Fruit fly (Drosophila melanogaster) whole organism, embryonic: Measurements from ENCODE around the gene CG11597.

ENCODE experiments used
- Atf3 ChIP-seq: fragments of 200-800 bp; sonication (Bioruptor generic); optimal IDR thresholded peaks from 3 replicates; lab custom pipeline; 2016; ENCODE audit warnings: missing biosample characterization, missing genetic modification characterization
- Atf6 ChIP-seq: fragments of 200-800 bp; sonication (Bioruptor generic); IDR thresholded peaks from 2 replicates; pipeline ENCODE4 v1.3.6; 2022; ENCODE audit warnings: missing biosample characterization, missing genetic modification characterization
- Bteb2 ChIP-seq: fragments of 200-800 bp; sonication (Bioruptor generic); optimal IDR thresholded peaks from 2 replicates; lab custom pipeline; 2016; ENCODE audit warnings: missing biosample characterization, missing genetic modification characterization
- CG10979 ChIP-seq: fragments of 200-800 bp; sonication (Bioruptor generic); optimal IDR thresholded peaks from 2 replicates; lab custom pipeline; 2018; ENCODE audit warnings: missing biosample characterization, mild to moderate bottlenecking, missing genetic modification characterization, moderate library complexity
- CG11695 ChIP-seq: fragments of 200-800 bp; sonication (Bioruptor generic); IDR thresholded peaks from 3 replicates; pipeline ENCODE4 v1.3.6; 2022; ENCODE audit warnings: missing biosample characterization, missing genetic modification characterization
- CG11723 ChIP-seq: fragments of 200-800 bp; sonication (Bioruptor generic); optimal IDR thresholded peaks from 2 replicates; lab custom pipeline; 2017; ENCODE audit warnings: missing biosample characterization, mild to moderate bottlenecking, missing genetic modification characterization
- CG13123 ChIP-seq: fragments of 200-800 bp; sonication (Bioruptor generic); optimal IDR thresholded peaks from 2 replicates; lab custom pipeline; 2016; ENCODE audit warnings: missing biosample characterization, missing genetic modification characterization
- CG1602 ChIP-seq: fragments of 200-800 bp; sonication (Bioruptor generic); optimal IDR thresholded peaks from 3 replicates; lab custom pipeline; 2016; ENCODE audit warnings: missing biosample characterization, missing genetic modification characterization
- CG17186 ChIP-seq: fragments of 200-800 bp; sonication (Bioruptor generic); optimal IDR thresholded peaks from 3 replicates; lab custom pipeline; 2017; ENCODE audit warnings: missing biosample characterization, missing genetic modification reagents, missing genetic modification characterization
- CG17612 ChIP-seq: fragments of 200-800 bp; sonication (Bioruptor generic); IDR thresholded peaks from 2 replicates; pipeline ENCODE4 v1.3.6; 2022; ENCODE audit warnings: missing biosample characterization, missing genetic modification characterization
- CG17912 ChIP-seq: fragments of 200-800 bp; sonication (Bioruptor generic); optimal IDR thresholded peaks from 2 replicates; lab custom pipeline; 2018; ENCODE audit warnings: missing biosample characterization, mild to moderate bottlenecking, missing genetic modification characterization
- CG31388 ChIP-seq: fragments of 200-800 bp; sonication (Bioruptor generic); optimal IDR thresholded peaks from 2 replicates; lab custom pipeline; 2016; ENCODE audit warnings: missing biosample characterization, missing genetic modification characterization
- CG32767 ChIP-seq: fragments of 200-800 bp; sonication (Bioruptor generic); IDR thresholded peaks from 2 replicates; pipeline ENCODE4 v1.3.6; 2022; ENCODE audit warnings: missing biosample characterization, missing genetic modification characterization
- CG33557 ChIP-seq: fragments of 200-800 bp; sonication (Bioruptor generic); optimal IDR thresholded peaks from 2 replicates; lab custom pipeline; 2019; ENCODE audit warnings: missing biosample characterization, mild to moderate bottlenecking, missing genetic modification characterization, moderate library complexity
- CG3726 ChIP-seq: fragments of 200-800 bp; sonication (Bioruptor generic); IDR thresholded peaks from 3 replicates; pipeline ENCODE4, ENCODE4 v1.3.6; 2022; ENCODE audit warnings: missing biosample characterization, missing genetic modification characterization
- CG3995 ChIP-seq: fragments of 200-800 bp; sonication (Bioruptor generic); optimal IDR thresholded peaks from 3 replicates; lab custom pipeline; 2016; ENCODE audit warnings: missing biosample characterization, missing genetic modification characterization
- CG4820 ChIP-seq: fragments of 200-800 bp; sonication (Bioruptor generic); optimal IDR thresholded peaks from 3 replicates; lab custom pipeline; 2016; ENCODE audit warnings: missing biosample characterization, missing genetic modification characterization
- CG5245 ChIP-seq: fragments of 200-800 bp; sonication (Bioruptor generic); optimal IDR thresholded peaks from 3 replicates; lab custom pipeline; 2016; ENCODE audit warnings: missing biosample characterization, missing genetic modification characterization
- CG6683 ChIP-seq: fragments of 200-800 bp; sonication (Bioruptor generic); optimal IDR thresholded peaks from 2 replicates; lab custom pipeline; 2017; ENCODE audit warnings: missing biosample characterization, mild to moderate bottlenecking, missing genetic modification characterization, missing genetic modification reagents
- CG6689 ChIP-seq: fragments of 200-800 bp; sonication (Bioruptor generic); IDR thresholded peaks from 2 replicates; pipeline ENCODE4 v1.3.6; 2022; ENCODE audit warnings: missing biosample characterization, missing genetic modification characterization
- CG8944 ChIP-seq: fragments of 200-800 bp; sonication (Bioruptor generic); optimal IDR thresholded peaks from 3 replicates; lab custom pipeline; 2016; ENCODE audit warnings: missing biosample characterization, missing genetic modification characterization
- Dek ChIP-seq: fragments of 200-800 bp; sonication (Bioruptor generic); optimal IDR thresholded peaks from 3 replicates; lab custom pipeline; 2019; ENCODE audit warnings: missing biosample characterization, mild to moderate bottlenecking, missing genetic modification characterization, moderate library complexity
- E2f1 ChIP-seq: fragments of 200-800 bp; sonication (Bioruptor generic); IDR thresholded peaks from 2 replicates; pipeline ENCODE4 v1.3.6; 2022; ENCODE audit warnings: missing biosample characterization, missing genetic modification characterization
- Elba2 ChIP-seq: fragments of 200-800 bp; sonication (Bioruptor generic); optimal IDR thresholded peaks from 3 replicates; lab custom pipeline; 2016; ENCODE audit warnings: missing biosample characterization, missing genetic modification characterization
- Gug ChIP-seq: fragments of 200-800 bp; sonication (Bioruptor generic); IDR thresholded peaks from 4 replicates; pipeline ENCODE4 v1.3.6; 2022; ENCODE audit warnings: missing biosample characterization, missing genetic modification characterization
- Hey ChIP-seq: fragments of 200-800 bp; sonication (Bioruptor generic); optimal IDR thresholded peaks from 3 replicates; lab custom pipeline; 2018; ENCODE audit warnings: missing biosample characterization, mild to moderate bottlenecking, missing genetic modification characterization
- Oaz ChIP-seq: fragments of 200-800 bp; sonication (Bioruptor generic); IDR thresholded peaks from 2 replicates; pipeline ENCODE4 v1.3.6; 2022; ENCODE audit warnings: missing biosample characterization, missing genetic modification characterization
- Opbp ChIP-seq: fragments of 200-800 bp; sonication (Bioruptor generic); IDR thresholded peaks from 3 replicates; pipeline ENCODE4 v1.3.6; 2022; ENCODE audit warnings: missing biosample characterization, missing genetic modification characterization; ENCODE audit not compliant: partially characterized antibody
- Scr ChIP-seq: fragments of 200-800 bp; sonication (Bioruptor generic); IDR thresholded peaks from 2 replicates; pipeline ENCODE4 v1.3.6; 2022; ENCODE audit warnings: missing biosample characterization, missing genetic modification characterization; ENCODE audit not compliant: partially characterized antibody
- Sox102F ChIP-seq: fragments of 200-800 bp; sonication (Bioruptor generic); optimal IDR thresholded peaks from 2 replicates; lab custom pipeline; 2018; ENCODE audit warnings: missing biosample characterization, mild to moderate bottlenecking, missing genetic modification characterization, moderate library complexity
- Usf ChIP-seq: fragments of 200-800 bp; sonication (Bioruptor generic); optimal IDR thresholded peaks from 2 replicates; lab custom pipeline; 2017; ENCODE audit warnings: missing genotype, missing biosample characterization, missing genetic modification characterization
- Vsx1 ChIP-seq: fragments of 200-800 bp; sonication (Bioruptor generic); optimal IDR thresholded peaks from 2 replicates; lab custom pipeline; 2017; ENCODE audit warnings: missing biosample characterization, mild to moderate bottlenecking, missing genetic modification characterization, missing genetic modification reagents
- ase ChIP-seq: fragments of 200-800 bp; sonication (Bioruptor generic); IDR thresholded peaks from 3 replicates; pipeline ENCODE4 v1.3.6; 2022; ENCODE audit warnings: missing biosample characterization, missing genetic modification characterization
- bowl ChIP-seq: fragments of 200-800 bp; sonication (Bioruptor generic); IDR thresholded peaks from 2 replicates; pipeline ENCODE4 v1.3.6; 2022; ENCODE audit warnings: missing biosample characterization, missing genetic modification characterization
- caup ChIP-seq: fragments of 200-800 bp; sonication (Bioruptor generic); optimal IDR thresholded peaks from 3 replicates; lab custom pipeline; 2017; ENCODE audit warnings: missing biosample characterization, mild to moderate bottlenecking, missing genetic modification characterization, moderate library complexity; ENCODE audit not compliant: severe bottlenecking
- croc ChIP-seq: fragments of 200-800 bp; sonication (Bioruptor generic); conservative IDR thresholded peaks from 3 replicates; pipeline ENCODE4 v1.3.6; 2022; ENCODE audit warnings: missing biosample characterization, missing genetic modification characterization
- disco-r ChIP-seq: fragments of 200-800 bp; sonication (Bioruptor generic); optimal IDR thresholded peaks from 2 replicates; lab custom pipeline; 2016; ENCODE audit warnings: missing biosample characterization, missing genetic modification characterization
- fu2 ChIP-seq: fragments of 200-800 bp; sonication (Bioruptor generic); optimal IDR thresholded peaks from 2 replicates; lab custom pipeline; 2016; ENCODE audit warnings: missing biosample characterization, missing genetic modification characterization
- her ChIP-seq: fragments of 200-800 bp; sonication (Bioruptor generic); optimal IDR thresholded peaks from 2 replicates; lab custom pipeline; 2016; ENCODE audit warnings: missing biosample characterization, missing genetic modification characterization
- hkb ChIP-seq, 2 experiments: fragments of 200-800 bp in 1 of 2; fragments of >200 bp in 1 of 2; sonication (Bioruptor generic) in 1 of 2; IDR thresholded peaks in 1 of 2; optimal IDR thresholded peaks in 1 of 2; 2 replicates each; pipeline versions ENCODE4 v1.3.6 to Lab custom; 2017 to 2022; ENCODE audit warnings: missing biosample characterization in 1 of 2, missing genetic modification characterization in 1 of 2
- nau ChIP-seq: fragments of 200-800 bp; sonication (Bioruptor generic); optimal IDR thresholded peaks from 3 replicates; lab custom pipeline; 2017; ENCODE audit warnings: missing biosample characterization, mild to moderate bottlenecking, missing genetic modification characterization, missing genetic modification reagents
- odd ChIP-seq: fragments of 200-800 bp; sonication (Bioruptor generic); optimal IDR thresholded peaks from 2 replicates; lab custom pipeline; 2017; ENCODE audit warnings: missing biosample characterization, mild to moderate bottlenecking, missing genetic modification characterization
- pan ChIP-seq, 4 experiments: fragments of >200 bp in 3 of 4; fragments of 200-800 bp in 1 of 4; sonication (Bioruptor generic) in 1 of 4; optimal IDR thresholded peaks in 3 of 4; IDR thresholded peaks in 1 of 4; 2 replicates each; pipeline versions ENCODE4 v1.3.6 to Lab custom; 2017 to 2022; ENCODE audit warnings: missing biosample characterization in 2 of 4, missing genetic modification characterization in 2 of 4, mixed read lengths in 1 of 4
- pum ChIP-seq: fragments of 200-800 bp; sonication (Bioruptor generic); optimal IDR thresholded peaks from 2 replicates; lab custom pipeline; 2016; ENCODE audit warnings: missing biosample characterization, missing genetic modification characterization
- sd ChIP-seq: fragments of 200-800 bp; sonication (Bioruptor generic); optimal IDR thresholded peaks from 3 replicates; lab custom pipeline; 2018; ENCODE audit warnings: missing biosample characterization, mild to moderate bottlenecking, missing genetic modification characterization, moderate library complexity
- sima ChIP-seq: fragments of 200-800 bp; sonication (Bioruptor generic); optimal IDR thresholded peaks from 2 replicates; lab custom pipeline; 2016; ENCODE audit warnings: missing biosample characterization, missing genetic modification characterization
- slbo ChIP-seq: fragments of 200-800 bp; sonication (Bioruptor generic); IDR thresholded peaks from 2 replicates; pipeline ENCODE4 v1.3.6; 2022; ENCODE audit warnings: missing biosample characterization, missing genetic modification characterization
- sqz ChIP-seq: fragments of 200-800 bp; sonication (Bioruptor generic); optimal IDR thresholded peaks from 3 replicates; lab custom pipeline; 2018; ENCODE audit warnings: missing biosample characterization, mild to moderate bottlenecking, missing genetic modification characterization
- tgo ChIP-seq: fragments of 200-800 bp; sonication (Bioruptor generic); IDR thresholded peaks from 3 replicates; pipeline ENCODE4 v1.3.6; 2022; ENCODE audit warnings: missing biosample characterization, missing genetic modification characterization
- tio ChIP-seq: fragments of 200-800 bp; sonication (Bioruptor generic); optimal IDR thresholded peaks from 2 replicates; lab custom pipeline; 2017; ENCODE audit warnings: missing biosample characterization, missing genetic modification characterization, inconsistent platforms

Gene CG11597

dm6 chr3L:11825560-11826153 is 3.6 kb upstream of the CG11597 start, which contains the start of gene CG32095 (continued):
- no peak for TF ChIP-seq Atf3
- no peak for TF ChIP-seq Bteb2
- no peak for TF ChIP-seq Sox102F (GFP tag; lab: Kevin White, UChicago)
- TF ChIP-seq caup (GFP tag; lab: Kevin White, UChicago): no peak
- no peak for TF ChIP-seq croc
- TF ChIP-seq E2f1: no peak
- TF ChIP-seq sqz: no peak
- TF ChIP-seq tio: no peak
- TF ChIP-seq CG13123 (GFP tag; lab: Kevin White, UChicago): no peak
- TF ChIP-seq CG17186 (GFP tag; lab: Kevin White, UChicago): no peak
- TF ChIP-seq Scr: peak; percentile 87
- no peak for TF ChIP-seq Elba2 (GFP tag; lab: Kevin White, UChicago)
- no peak for TF ChIP-seq CG6689
- no peak for TF ChIP-seq nau (GFP tag; lab: Kevin White, UChicago)
- TF ChIP-seq her (GFP tag; lab: Kevin White, UChicago): no peak
- TF ChIP-seq CG33557 (GFP tag; lab: Kevin White, UChicago): no peak
- TF ChIP-seq slbo (GFP tag; lab: Robert Waterston, UW): no peak
- no peak for TF ChIP-seq pan (optimal IDR thresholded peaks at IDR 0.05; lab: Kevin White, UChicago)
- TF ChIP-seq pan (GFP tag; optimal IDR thresholded peaks at IDR 0.05 in 1 of 2, IDR thresholded peaks at IDR 0.05 in 1 of 2): no peak
- no peak for TF ChIP-seq bowl (GFP tag; lab: Robert Waterston, UW)
- no peak for TF ChIP-seq CG10979 (tag; lab: Kevin White, UChicago)
- TF ChIP-seq CG17912: no peak
- no peak for TF ChIP-seq CG32767 (GFP tag; lab: Robert Waterston, UW)
- TF ChIP-seq CG31388 (GFP tag; lab: Kevin White, UChicago): no peak
- TF ChIP-seq ase (GFP tag; lab: Robert Waterston, UW): no peak
- no peak for TF ChIP-seq Oaz (GFP tag; lab: Robert Waterston, UW)
- no peak for TF ChIP-seq pum (GFP tag; lab: Kevin White, UChicago)
- TF ChIP-seq CG6683: no peak
- no peak for TF ChIP-seq sima (GFP tag; lab: Kevin White, UChicago)
- no peak for TF ChIP-seq CG4820
- no peak for TF ChIP-seq CG8944 (GFP tag; lab: Kevin White, UChicago)
- no peak for TF ChIP-seq Vsx1 (GFP tag; lab: Kevin White, UChicago)
- TF ChIP-seq CG17612 (GFP tag; lab: Robert Waterston, UW): no peak
- no peak for TF ChIP-seq CG3726 (GFP tag; lab: Robert Waterston, UW)
- TF ChIP-seq Atf6 (GFP tag; lab: Robert Waterston, UW): no peak
- TF ChIP-seq CG5245 (GFP tag; lab: Kevin White, UChicago): no peak
- TF ChIP-seq Usf (GFP tag; lab: Kevin White, UChicago): no peak
- TF ChIP-seq tgo (GFP tag; lab: Robert Waterston, UW): no peak
- no peak for TF ChIP-seq Gug (GFP tag; lab: Robert Waterston, UW)
- TF ChIP-seq odd (GFP tag; lab: Kevin White, UChicago): no peak
- TF ChIP-seq fu2 (GFP tag; lab: Kevin White, UChicago): no peak
- TF ChIP-seq Hey (tag; lab: Kevin White, UChicago): no peak
- TF ChIP-seq CG11723 (GFP tag; lab: Kevin White, UChicago): no peak
- TF ChIP-seq CG3995 (GFP tag; lab: Kevin White, UChicago): peak; percentile 92
- no peak for TF ChIP-seq CG11695
- no peak for TF ChIP-seq disco-r (GFP tag; lab: Kevin White, UChicago)
- TF ChIP-seq sd (tag; lab: Kevin White, UChicago): no peak
- peak; percentile 76; the same call in 2 of the 3 replicates for TF ChIP-seq Opbp (GFP tag; lab: Robert Waterston, UW)
- TF ChIP-seq hkb (optimal IDR thresholded peaks at IDR 0.05; lab: Kevin White, UChicago): no peak
- no peak for TF ChIP-seq hkb (GFP tag; IDR thresholded peaks at IDR 0.05; lab: Robert Waterston, UW)
- no peak for TF ChIP-seq Dek
- no peak for TF ChIP-seq CG1602 (GFP tag; lab: Kevin White, UChicago)
